Fruit fly (Drosophila melanogaster) whole organism, prepupa: ENCODE data around the gene PAPLA1.

ENCODE experiments used
- CG10669 ChIP-seq: fragments of 200-800 bp; sonication (Bioruptor generic); optimal IDR thresholded peaks from 3 replicates; lab custom pipeline; 2018; ENCODE audit warnings: missing biosample characterization, mild to moderate bottlenecking, missing genetic modification characterization, moderate library complexity
- CG11762 ChIP-seq: fragments of 200-800 bp; sonication (Bioruptor generic); optimal IDR thresholded peaks from 3 replicates; lab custom pipeline; 2016; ENCODE audit warnings: missing biosample characterization, missing genetic modification characterization; ENCODE audit not compliant: insufficient read depth
- CG3919 ChIP-seq: fragments of 200-800 bp; sonication (Bioruptor generic); optimal IDR thresholded peaks from 3 replicates; lab custom pipeline; 2016; ENCODE audit warnings: missing biosample characterization, missing genetic modification characterization
- CG6163 ChIP-seq: fragments of 200-800 bp; sonication (Bioruptor generic); IDR thresholded peaks from 3 replicates; pipeline ENCODE4 v1.3.6; 2022; ENCODE audit warnings: missing biosample characterization, missing genetic modification characterization
- CG6276 ChIP-seq: fragments of 200-800 bp; sonication (Bioruptor generic); optimal IDR thresholded peaks from 2 replicates; lab custom pipeline; 2017; ENCODE audit warnings: missing biosample characterization, mild to moderate bottlenecking, missing genetic modification characterization
- CG6792 ChIP-seq: fragments of 200-800 bp; sonication (Bioruptor generic); optimal IDR thresholded peaks from 3 replicates; lab custom pipeline; 2016; ENCODE audit warnings: missing biosample characterization, missing genetic modification characterization
- CG6808 ChIP-seq: fragments of 200-800 bp; sonication (Bioruptor generic); optimal IDR thresholded peaks from 3 replicates; lab custom pipeline; 2017; ENCODE audit warnings: missing biosample characterization, missing genetic modification characterization, mild to moderate bottlenecking, moderate library complexity, missing genetic modification reagents
- CG6854 ChIP-seq: fragments of 200-800 bp; sonication (Bioruptor generic); optimal IDR thresholded peaks from 2 replicates; lab custom pipeline; 2017; ENCODE audit warnings: missing biosample characterization, mild to moderate bottlenecking, missing genetic modification characterization
- CG8319 ChIP-seq: fragments of 200-800 bp; sonication (Bioruptor generic); optimal IDR thresholded peaks from 3 replicates; lab custom pipeline; 2016; ENCODE audit warnings: missing biosample characterization, missing genetic modification characterization
- CG8632 ChIP-seq: fragments of 200-800 bp; sonication (Bioruptor generic); optimal IDR thresholded peaks from 3 replicates; lab custom pipeline; 2016; ENCODE audit warnings: missing biosample characterization, missing genetic modification characterization
- Eip75B ChIP-seq: fragments of 200-800 bp; sonication (Bioruptor generic); optimal IDR thresholded peaks from 3 replicates; lab custom pipeline; 2016; ENCODE audit warnings: missing biosample characterization, missing genetic modification characterization
- Eip78C ChIP-seq: fragments of 200-800 bp; sonication (Bioruptor generic); peaks from one replicate; lab custom pipeline; 2016; ENCODE audit warnings: missing biosample characterization, missing genetic modification characterization
- Eip93F ChIP-seq: fragments of 200-800 bp; sonication (Bioruptor generic); optimal IDR thresholded peaks from 2 replicates; lab custom pipeline; 2016; ENCODE audit warnings: missing biosample characterization, mild to moderate bottlenecking, missing genetic modification characterization
- Ets21C ChIP-seq: fragments of 200-800 bp; sonication (Bioruptor generic); optimal IDR thresholded peaks from 3 replicates; lab custom pipeline; 2016; ENCODE audit warnings: missing biosample characterization, missing genetic modification characterization
- Gug ChIP-seq: fragments of 200-800 bp; sonication (Bioruptor generic); IDR thresholded peaks from 2 replicates; pipeline ENCODE4 v1.3.6; 2022; ENCODE audit warnings: missing biosample characterization, missing genetic modification characterization
- Hr39 ChIP-seq: fragments of 200-800 bp; sonication (Bioruptor generic); optimal IDR thresholded peaks from 2 replicates; lab custom pipeline; 2016; ENCODE audit warnings: missing biosample characterization, missing genetic modification characterization
- Hr4 ChIP-seq: fragments of 200-800 bp; sonication (Bioruptor generic); optimal IDR thresholded peaks from 3 replicates; lab custom pipeline; 2016; ENCODE audit warnings: missing biosample characterization, missing genetic modification characterization
- Sox102F ChIP-seq: fragments of 200-800 bp; sonication (Bioruptor generic); optimal IDR thresholded peaks from 2 replicates; lab custom pipeline; 2016; ENCODE audit warnings: missing biosample characterization, mild to moderate bottlenecking, missing genetic modification characterization
- Sox15 ChIP-seq: fragments of 200-800 bp; sonication (Bioruptor generic); optimal IDR thresholded peaks from 3 replicates; lab custom pipeline; 2016; ENCODE audit warnings: missing biosample characterization, missing genetic modification characterization
- achi ChIP-seq: fragments of 200-800 bp; sonication (Bioruptor generic); optimal IDR thresholded peaks from 3 replicates; lab custom pipeline; 2016; ENCODE audit warnings: missing biosample characterization, missing genetic modification characterization
- dsx ChIP-seq: fragments of 200-800 bp; optimal IDR thresholded peaks from 3 replicates; lab custom pipeline; 2019; ENCODE audit warnings: missing biosample characterization, mild to moderate bottlenecking, missing genetic modification characterization, moderate library complexity; ENCODE audit not compliant: poor library complexity, severe bottlenecking
- fkh ChIP-seq: fragments of 200-800 bp; sonication (Bioruptor generic); optimal IDR thresholded peaks from 3 replicates; lab custom pipeline; 2017; ENCODE audit warnings: missing biosample characterization, mild to moderate bottlenecking, missing genetic modification characterization, moderate library complexity
- lz ChIP-seq: fragments of 200-800 bp; sonication (Bioruptor generic); optimal IDR thresholded peaks from 3 replicates; lab custom pipeline; 2016; ENCODE audit warnings: missing biosample characterization, missing genetic modification characterization
- net ChIP-seq: fragments of 200-800 bp; sonication (Bioruptor generic); optimal IDR thresholded peaks from 3 replicates; lab custom pipeline; 2016; ENCODE audit warnings: missing biosample characterization, missing genetic modification characterization
- salr ChIP-seq, 2 experiments: fragments of 200-800 bp; sonication (Bioruptor generic); optimal IDR thresholded peaks; 3 replicates each; lab custom pipeline; 2016 to 2018; ENCODE audit warnings: missing biosample characterization in 2 of 2, missing genetic modification characterization in 2 of 2, mild to moderate bottlenecking in 1 of 2
- spab ChIP-seq: fragments of 200-800 bp; sonication (Bioruptor generic); optimal IDR thresholded peaks from 2 replicates; lab custom pipeline; 2017; ENCODE audit warnings: missing biosample characterization, mild to moderate bottlenecking, missing genetic modification characterization, missing genetic modification reagents
- ss ChIP-seq, 2 experiments: fragments of 200-800 bp; sonication (Bioruptor generic); optimal IDR thresholded peaks; 2 replicates in 1 of 2; 3 replicates in 1 of 2; lab custom pipeline; 2017 to 2018; ENCODE audit warnings: mild to moderate bottlenecking in 2 of 2, missing biosample characterization in 2 of 2, missing genetic modification characterization in 2 of 2, moderate library complexity in 1 of 2
- svp ChIP-seq: fragments of 200-800 bp; sonication (Bioruptor generic); peaks from one replicate; lab custom pipeline; 2016; ENCODE audit warnings: missing biosample characterization, missing genetic modification characterization
- topi ChIP-seq: fragments of 200-800 bp; sonication (Bioruptor generic); optimal IDR thresholded peaks from 3 replicates; lab custom pipeline; 2016; ENCODE audit warnings: missing biosample characterization, missing genetic modification characterization
- vri ChIP-seq: fragments of 200-800 bp; sonication (Bioruptor generic); optimal IDR thresholded peaks from 3 replicates; lab custom pipeline; 2016; ENCODE audit warnings: missing biosample characterization, mild to moderate bottlenecking, missing genetic modification characterization

PAPLA1 gene

DNA sequence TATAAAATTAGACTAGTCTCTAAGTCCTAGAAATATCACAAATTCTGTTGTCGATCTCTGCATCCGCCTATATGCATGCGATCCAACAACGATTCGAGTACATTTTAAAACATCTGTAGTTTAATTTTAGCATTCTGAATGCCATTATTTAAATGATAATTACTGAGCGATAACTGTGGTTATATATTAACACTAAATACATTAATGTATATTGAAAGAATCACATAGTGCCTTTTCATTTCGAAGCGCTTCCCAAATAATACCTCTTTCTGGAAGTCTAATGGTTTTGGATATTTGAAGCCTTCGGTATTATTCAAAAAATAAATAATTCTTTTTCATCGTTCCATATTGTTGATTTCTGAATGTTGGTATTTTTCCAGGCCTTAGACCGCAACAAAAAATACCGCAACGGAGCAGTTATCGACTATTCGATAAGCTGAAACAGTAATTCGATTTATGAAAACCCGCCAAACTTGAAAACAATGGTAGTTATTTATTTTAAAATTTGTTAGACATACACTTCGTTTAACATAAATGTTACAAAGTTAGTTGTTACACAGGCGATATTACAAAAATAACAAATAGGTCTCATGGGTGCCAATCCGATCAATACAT lies 25.6 kb downstream of the PAPLA1 start:
- no peak for TF ChIP-seq Eip78C
- TF ChIP-seq CG6163 (GFP tag; lab: Robert Waterston, UW): no peak
- TF ChIP-seq Hr4: no peak
- no peak for TF ChIP-seq achi (GFP tag; lab: Kevin White, UChicago)
- TF ChIP-seq CG8319 (GFP tag; lab: Kevin White, UChicago): no peak
- TF ChIP-seq CG3919 (GFP tag; lab: Kevin White, UChicago): no peak
- no peak for TF ChIP-seq Hr39 (GFP tag; lab: Kevin White, UChicago)
- TF ChIP-seq CG8632 (GFP tag; lab: Kevin White, UChicago): no peak
- no peak for TF ChIP-seq CG11762 (GFP tag; lab: Kevin White, UChicago)
- TF ChIP-seq topi (GFP tag; lab: Kevin White, UChicago): no peak
- no peak for TF ChIP-seq salr (GFP tag; optimal IDR thresholded peaks at IDR 0.05; lab: Kevin White, UChicago)
- TF ChIP-seq Eip93F (GFP tag; lab: Kevin White, UChicago): no peak

DNA sequence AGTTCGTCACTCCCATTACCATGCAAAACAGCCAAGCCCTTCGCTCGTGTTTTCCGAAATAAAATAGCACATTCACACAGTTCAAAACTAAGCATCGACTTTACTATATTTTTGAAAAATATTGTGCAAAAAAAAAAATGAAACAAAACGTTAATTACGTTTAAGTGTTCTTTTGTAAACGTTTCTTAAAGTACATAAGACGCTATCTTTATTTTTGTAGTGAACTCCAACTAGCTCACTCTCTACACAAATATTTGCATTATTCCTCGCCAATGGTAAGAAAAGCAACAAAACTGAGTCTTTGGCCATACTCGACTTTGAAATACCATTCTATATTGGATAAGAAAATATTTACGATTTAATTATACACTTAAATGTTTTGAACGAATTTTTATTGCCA lies 28.7 kb downstream of the PAPLA1 start:
- no peak for TF ChIP-seq Gug
- TF ChIP-seq dsx (GFP tag; lab: Kevin White, UChicago): no peak

DNA sequence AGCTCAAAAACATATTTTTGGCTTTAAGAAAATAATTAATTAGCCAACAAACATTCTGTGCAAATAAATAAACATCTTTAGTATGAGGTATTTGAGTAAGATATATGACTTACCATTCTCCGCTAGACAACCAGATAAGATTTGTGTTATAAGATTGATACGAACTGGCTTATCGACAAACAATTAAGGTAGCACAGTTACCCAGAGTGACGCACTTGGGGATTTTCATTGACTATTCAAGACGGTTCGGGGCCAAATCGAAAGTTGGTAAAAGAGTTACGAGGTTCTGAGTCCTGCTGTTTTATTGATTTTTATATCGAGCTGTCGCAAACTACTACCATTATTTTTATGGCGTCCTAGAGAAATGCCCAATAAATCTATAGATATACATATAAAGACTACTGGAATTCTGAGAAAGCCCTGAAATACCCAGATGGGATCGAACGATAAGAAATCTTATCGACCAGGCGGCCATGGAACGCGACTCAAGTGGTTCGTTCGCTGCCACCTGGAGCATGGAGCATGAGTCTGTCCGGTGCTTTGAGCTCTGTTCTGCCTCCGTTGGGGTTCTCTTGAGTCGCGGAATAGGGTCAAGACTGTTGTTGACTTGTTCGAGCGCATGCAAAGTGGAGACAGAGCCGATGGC lies 29.3 kb downstream of the PAPLA1 start:
- TF ChIP-seq Ets21C (GFP tag; lab: Kevin White, UChicago) (no peak), vri (GFP tag; lab: Kevin White, UChicago) (peak; percentile 5), Sox102F (no peak)

DNA sequence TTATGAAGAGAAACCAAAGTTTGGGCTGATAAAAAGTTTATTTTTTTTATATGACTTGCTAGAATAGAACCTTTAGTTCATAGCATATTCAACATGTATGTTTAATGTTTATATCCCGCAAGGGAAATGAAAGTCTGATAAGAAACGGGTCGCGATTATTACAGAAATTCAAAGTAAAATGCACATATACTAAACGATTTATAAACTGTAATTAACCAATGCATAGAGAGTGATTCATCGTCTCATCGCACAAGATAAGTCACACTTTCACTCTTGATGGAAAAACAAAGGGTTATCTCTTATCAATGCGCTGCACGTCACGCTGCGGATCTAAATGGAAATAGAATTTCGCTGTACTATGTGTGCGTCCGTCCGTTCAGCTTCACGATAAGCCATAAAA lies 30.5 kb downstream of the PAPLA1 start:
- TF ChIP-seq lz (GFP tag; lab: Kevin White, UChicago) (no peak), CG11762 (GFP tag; lab: Kevin White, UChicago) (no peak), topi (GFP tag; lab: Kevin White, UChicago) (no peak), Sox15 (GFP tag; lab: Kevin White, UChicago) (no peak), CG6792 (GFP tag; lab: Kevin White, UChicago) (no peak), Eip75B (no peak), spab (GFP tag; lab: Kevin White, UChicago) (no peak), CG8319 (GFP tag; lab: Kevin White, UChicago) (no peak), fkh (GFP tag; lab: Kevin White, UChicago) (no peak), CG6808 (GFP tag; lab: Kevin White, UChicago) (no peak), Sox102F (no peak), CG6163 (GFP tag; lab: Robert Waterston, UW) (no peak), CG10669 (GFP tag; lab: Kevin White, UChicago) (no peak), svp (no peak), net (GFP tag; lab: Kevin White, UChicago) (no peak), CG6854 (GFP tag; lab: Kevin White, UChicago) (no peak), ss (GFP tag; optimal IDR thresholded peaks at IDR 0.05; lab: Kevin White, UChicago) (no peak), vri (GFP tag; lab: Kevin White, UChicago) (no peak), CG6276 (GFP tag; lab: Kevin White, UChicago) (no peak), Ets21C (GFP tag; lab: Kevin White, UChicago) (no peak)
- TF ChIP-seq, all 60 proteins: peak for 0
